Worm (Caenorhabditis elegans) whole organism, young adult: ENCODE data around the gene rde-8.

ENCODE experiments used
- C17E4.6 ChIP-seq: fragments of 200-800 bp; sonication (Bioruptor generic); IDR thresholded peaks from 2 replicates; pipeline ENCODE4 v1.3.6; 2022; ENCODE audit warnings: missing genetic modification reagents, missing genetic modification characterization, missing compliant biosample characterization
- F49E8.2 ChIP-seq: sonication (generic microtip); optimal IDR thresholded peaks from 3 replicates; lab custom pipeline; 2017; ENCODE audit warnings: missing genetic modification characterization, mild to moderate bottlenecking, missing compliant biosample characterization, antibody characterized with exemption, moderate library complexity; ENCODE audit not compliant: insufficient read depth
- ama-1 ChIP-seq, 3 experiments: fragments of 150-350 bp in 1 of 3; sonication (generic microtip) in 2 of 3; optimal IDR thresholded peaks; 2 replicates each; lab custom pipeline; 2014 to 2018; ENCODE audit warnings: missing biosample characterization in 2 of 3, missing genetic modification characterization in 2 of 3, missing genetic modification reagents in 2 of 3
- dpl-1 ChIP-seq: fragments of 150-350 bp; optimal IDR thresholded peaks from 2 replicates; lab custom pipeline; 2014; ENCODE audit warnings: missing biosample characterization, missing genetic modification reagents, missing genetic modification characterization
- egrh-3 ChIP-seq: fragments of 200-800 bp; sonication (Bioruptor generic); IDR thresholded peaks from 2 replicates; pipeline ENCODE4 v1.3.6; 2022; ENCODE audit warnings: missing genetic modification reagents, missing genetic modification characterization, missing compliant biosample characterization
- lin-26 ChIP-seq: fragments of 200-800 bp; sonication (Bioruptor generic); IDR thresholded peaks from 2 replicates; pipeline ENCODE4 v1.3.6; 2022; ENCODE audit warnings: missing genetic modification reagents, missing genetic modification characterization, missing compliant biosample characterization
- madf-3 ChIP-seq: fragments of 200-800 bp; sonication (Bioruptor generic); IDR thresholded peaks from 2 replicates; pipeline ENCODE4 v1.3.6; 2022; ENCODE audit warnings: missing genetic modification reagents, missing genetic modification characterization, missing compliant biosample characterization
- snpc-4 ChIP-seq, 5 experiments: fragments of 150-350 bp in 1 of 5; sonication (generic microtip) in 4 of 5; optimal IDR thresholded peaks; 2 replicates each; lab custom pipeline; 2014 to 2018; ENCODE audit warnings: missing genetic modification characterization in 5 of 5, missing biosample characterization in 3 of 5, antibody characterized with exemption in 2 of 5, mild to moderate bottlenecking in 2 of 5, missing compliant biosample characterization in 2 of 5, missing genotype in 2 of 5, moderate library complexity in 2 of 5, missing genetic modification reagents in 1 of 5
- unc-62 ChIP-seq: fragments of 150-350 bp; optimal IDR thresholded peaks from 2 replicates; lab custom pipeline; 2014; ENCODE audit warnings: missing biosample characterization, missing genetic modification reagents, missing genetic modification characterization

ce11 chrIV:7081214-7081613 lies 21.8 kb downstream of the rde-8 start, which contains the start of gene Y43B11AR.1:
- TF ChIP-seq ama-1 (optimal IDR thresholded peaks at IDR 0.05; lab: Kevin White, UChicago) (no peak), ama-1 (GFP tag; optimal IDR thresholded peaks at IDR 0.05; lab: Kevin White, UChicago) (no peak), unc-62 (no peak), dpl-1 (GFP tag; lab: Kevin White, UChicago) (no peak), egrh-3 (GFP tag; lab: Robert Waterston, UW) (no peak), lin-26 (GFP tag; lab: Robert Waterston, UW) (no peak), F49E8.2 (tag; lab: Kevin White, UChicago) (no peak), snpc-4 (GFP tag; optimal IDR thresholded peaks at IDR 0.05; lab: Kevin White, UChicago) (no peak), snpc-4 (tag; optimal IDR thresholded peaks at IDR 0.05; lab: Kevin White, UChicago) (no peak), C17E4.6 (GFP tag; lab: Robert Waterston, UW) (no peak), madf-3 (no peak)
